Worm (Caenorhabditis elegans) whole organism, L4 larva: ENCODE results near the gene F33G12.7.

Experiments
- F26F4.8 ChIP-seq: fragments of 200-800 bp; sonication (Bioruptor generic); conservative IDR thresholded peaks from 2 replicates; pipeline ENCODE4 v1.3.6; 2022; ENCODE audit warnings: missing genetic modification characterization, missing compliant biosample characterization
- F37D6.2 ChIP-seq: sonication (generic microtip); optimal IDR thresholded peaks from 2 replicates; lab custom pipeline; 2016; ENCODE audit warnings: mild to moderate bottlenecking, missing genetic modification characterization, missing compliant biosample characterization
- F49E8.2 ChIP-seq: sonication (generic microtip); optimal IDR thresholded peaks from 2 replicates; lab custom pipeline; 2016; ENCODE audit warnings: missing compliant biosample characterization, mild to moderate bottlenecking, missing genetic modification characterization, borderline replicate concordance
- T20F7.1 ChIP-seq: fragments of 200-800 bp; sonication (Bioruptor generic); optimal IDR thresholded peaks from 2 replicates; lab custom pipeline; 2018; ENCODE audit warnings: mild to moderate bottlenecking, missing genetic modification characterization, missing compliant biosample characterization
- T26A8.4 ChIP-seq: fragments of 200-800 bp; sonication (Bioruptor generic); IDR thresholded peaks from 2 replicates; pipeline ENCODE4 v1.3.6; 2022; ENCODE audit warnings: missing genetic modification characterization, missing compliant biosample characterization
- Y5F2A.4 ChIP-seq: fragments of 200-800 bp; sonication (Bioruptor generic); optimal IDR thresholded peaks from 2 replicates; lab custom pipeline; 2018; ENCODE audit warnings: mild to moderate bottlenecking, missing genetic modification characterization, missing compliant biosample characterization
- ZK546.5 ChIP-seq, 2 experiments: sonication (generic microtip); optimal IDR thresholded peaks; 2 replicates each; lab custom pipeline; 2017; ENCODE audit warnings: missing biosample characterization in 2 of 2, missing genetic modification characterization in 2 of 2
- aha-1 ChIP-seq: fragments of 150-350 bp; peaks from one replicate; lab custom pipeline; 2014; ENCODE audit warnings: missing biosample characterization, missing genetic modification characterization
- ama-1 ChIP-seq: fragments of 150-350 bp; optimal IDR thresholded peaks from 2 replicates; lab custom pipeline; 2014; ENCODE audit warnings: inconsistent platforms, mixed read lengths
- ces-1 ChIP-seq: fragments of 150-350 bp; sonication (generic microtip); optimal IDR thresholded peaks from 4 replicates; lab custom pipeline; 2014; ENCODE audit warnings: missing biosample characterization, missing genetic modification reagents, missing genetic modification characterization
- ctbp-1 ChIP-seq: fragments of 200-800 bp; sonication (Bioruptor generic); IDR thresholded peaks from 2 replicates; pipeline ENCODE4 v1.3.6; 2022; ENCODE audit warnings: missing genetic modification reagents, missing genetic modification characterization, missing compliant biosample characterization
- dmd-6 ChIP-seq: fragments of 200-800 bp; sonication (Bioruptor generic); IDR thresholded peaks from 2 replicates; pipeline ENCODE4 v1.3.6; 2022; ENCODE audit warnings: missing genetic modification reagents, missing genetic modification characterization, missing compliant biosample characterization
- dmd-8 ChIP-seq: fragments of 200-800 bp; sonication (Bioruptor generic); IDR thresholded peaks from 2 replicates; pipeline ENCODE4 v1.3.6; 2022; ENCODE audit warnings: missing genetic modification characterization, missing compliant biosample characterization
- dmd-9 ChIP-seq: fragments of 200-800 bp; sonication (Bioruptor generic); IDR thresholded peaks from 2 replicates; pipeline ENCODE4 v1.3.6; 2022; ENCODE audit warnings: missing genetic modification reagents, missing genetic modification characterization, missing compliant biosample characterization
- dpl-1 ChIP-seq: fragments of 150-350 bp; optimal IDR thresholded peaks from 2 replicates; lab custom pipeline; 2014; ENCODE audit warnings: missing biosample characterization, missing genetic modification reagents, missing genetic modification characterization
- duxl-1 ChIP-seq: sonication (generic microtip); optimal IDR thresholded peaks from 2 replicates; lab custom pipeline; 2016; ENCODE audit warnings: mild to moderate bottlenecking, missing genetic modification characterization, moderate library complexity, missing compliant biosample characterization; ENCODE audit not compliant: poor library complexity
- egl-43 ChIP-seq: fragments of 200-800 bp; sonication (Bioruptor generic); IDR thresholded peaks from 2 replicates; pipeline ENCODE4 v1.3.6; 2022; ENCODE audit warnings: missing genetic modification reagents, missing genetic modification characterization, missing compliant biosample characterization
- fkh-10 ChIP-seq: fragments of 150-350 bp; optimal IDR thresholded peaks from 2 replicates; lab custom pipeline; 2014; ENCODE audit warnings: missing biosample characterization, missing genetic modification reagents, missing genetic modification characterization
- fos-1 ChIP-seq: fragments of 150-350 bp; optimal IDR thresholded peaks from 2 replicates; lab custom pipeline; 2014; ENCODE audit warnings: missing biosample characterization, missing genetic modification characterization
- hif-1 ChIP-seq, 2 experiments: sonication (generic microtip); optimal IDR thresholded peaks; 2 replicates each; lab custom pipeline; 2016 to 2017; ENCODE audit warnings: missing compliant biosample characterization in 2 of 2, missing genetic modification characterization in 2 of 2, missing genetic modification reagents in 2 of 2, missing genotype in 2 of 2, mild to moderate bottlenecking in 1 of 2
- hlh-11 ChIP-seq: fragments of 200-800 bp; sonication (Bioruptor generic); optimal IDR thresholded peaks from 2 replicates; lab custom pipeline; 2018; ENCODE audit warnings: mild to moderate bottlenecking, missing genetic modification characterization, missing compliant biosample characterization
- hlh-30 ChIP-seq: sonication (generic microtip); optimal IDR thresholded peaks from 2 replicates; lab custom pipeline; 2017; ENCODE audit warnings: antibody characterized with exemption, mild to moderate bottlenecking, missing genetic modification characterization, missing compliant biosample characterization; ENCODE audit not compliant: insufficient read depth
- jun-1 ChIP-seq: fragments of 150-350 bp; optimal IDR thresholded peaks from 2 replicates; lab custom pipeline; 2014; ENCODE audit warnings: missing biosample characterization, missing genetic modification reagents, missing genetic modification characterization
- lim-7 ChIP-seq: fragments of 200-800 bp; sonication (Bioruptor generic); IDR thresholded peaks from 2 replicates; pipeline ENCODE4 v1.3.6; 2022; ENCODE audit warnings: missing genetic modification characterization, missing compliant biosample characterization
- lin-15B ChIP-seq: fragments of 150-350 bp; sonication (generic microtip); optimal IDR thresholded peaks from 3 replicates; lab custom pipeline; 2014; ENCODE audit warnings: missing biosample characterization, missing genetic modification characterization
- lin-29 ChIP-seq: fragments of 200-800 bp; sonication (Bioruptor generic); IDR thresholded peaks from 2 replicates; pipeline ENCODE4 v1.3.6; 2022; ENCODE audit warnings: missing genetic modification reagents, missing genetic modification characterization, missing compliant biosample characterization
- lin-39 ChIP-seq: fragments of 150-350 bp; optimal IDR thresholded peaks from 2 replicates; lab custom pipeline; 2014; ENCODE audit warnings: missing biosample characterization, missing genetic modification reagents, missing genetic modification characterization
- lsy-2 ChIP-seq, 2 experiments: fragments of 150-350 bp in 1 of 2; sonication (generic microtip) in 1 of 2; optimal IDR thresholded peaks; 2 replicates each; lab custom pipeline; 2014 to 2017; ENCODE audit warnings: missing biosample characterization in 2 of 2, missing genetic modification characterization in 2 of 2
- madf-9 ChIP-seq: fragments of 200-800 bp; sonication (Bioruptor generic); conservative IDR thresholded peaks from 2 replicates; pipeline ENCODE4 v1.3.6; 2022; ENCODE audit warnings: missing genetic modification reagents, missing genetic modification characterization, missing compliant biosample characterization
- mep-1 ChIP-seq: fragments of 150-350 bp; sonication (generic microtip); optimal IDR thresholded peaks from 3 replicates; lab custom pipeline; 2014; ENCODE audit warnings: missing biosample characterization, missing genetic modification characterization
- mxl-3 ChIP-seq: fragments of 200-800 bp; sonication (Bioruptor generic); optimal IDR thresholded peaks from 2 replicates; lab custom pipeline; 2018; ENCODE audit warnings: mild to moderate bottlenecking, missing genetic modification characterization, missing compliant biosample characterization
- nhr-10 ChIP-seq: fragments of 150-350 bp; optimal IDR thresholded peaks from 2 replicates; lab custom pipeline; 2014; ENCODE audit warnings: missing biosample characterization, missing genetic modification characterization
- nhr-102 ChIP-seq: sonication (generic microtip); optimal IDR thresholded peaks from 2 replicates; lab custom pipeline; 2016; ENCODE audit warnings: mild to moderate bottlenecking, missing genetic modification characterization, moderate library complexity, missing compliant biosample characterization
- nhr-111 ChIP-seq: fragments of 200-800 bp; sonication (Bioruptor generic); optimal IDR thresholded peaks from 2 replicates; lab custom pipeline; 2018; ENCODE audit warnings: mild to moderate bottlenecking, missing genetic modification characterization, missing compliant biosample characterization
- nhr-28 ChIP-seq: fragments of 150-350 bp; optimal IDR thresholded peaks from 2 replicates; lab custom pipeline; 2014; ENCODE audit warnings: missing biosample characterization, missing genetic modification characterization
- nhr-41 ChIP-seq: fragments of 200-800 bp; sonication (Bioruptor generic); IDR thresholded peaks from 2 replicates; pipeline ENCODE4 v1.3.6; 2022; ENCODE audit warnings: missing genetic modification reagents, missing genetic modification characterization, missing compliant biosample characterization
- nhr-6 ChIP-seq: fragments of 150-350 bp; optimal IDR thresholded peaks from 2 replicates; lab custom pipeline; 2014; ENCODE audit warnings: missing biosample characterization, missing genetic modification characterization
- pha-4 ChIP-seq, 2 experiments: fragments of 150-350 bp in 1 of 2; fragments of 200-800 bp in 1 of 2; sonication (Bioruptor generic) in 1 of 2; IDR thresholded peaks in 1 of 2; optimal IDR thresholded peaks in 1 of 2; 2 replicates each; pipeline versions ENCODE4 v1.3.6 to Lab custom; 2014 to 2022; ENCODE audit warnings: missing genetic modification characterization in 2 of 2, missing genetic modification reagents in 2 of 2, missing biosample characterization in 1 of 2, missing compliant biosample characterization in 1 of 2
- php-3 ChIP-seq: fragments of 200-800 bp; sonication (Bioruptor generic); IDR thresholded peaks from 2 replicates; pipeline ENCODE4 v1.3.6; 2022; ENCODE audit warnings: missing genetic modification reagents, missing genetic modification characterization, missing compliant biosample characterization
- rbr-2 ChIP-seq: sonication (generic microtip); optimal IDR thresholded peaks from 2 replicates; lab custom pipeline; 2016; ENCODE audit warnings: missing genotype, missing genetic modification characterization, missing compliant biosample characterization
- set-16 ChIP-seq: fragments of 200-800 bp; sonication (Bioruptor generic); IDR thresholded peaks from 2 replicates; pipeline ENCODE4 v1.3.6; 2022; ENCODE audit warnings: missing genetic modification reagents, missing genetic modification characterization, missing compliant biosample characterization
- skn-1 ChIP-seq: fragments of 150-350 bp; optimal IDR thresholded peaks from 2 replicates; lab custom pipeline; 2014; ENCODE audit warnings: missing biosample characterization, missing genetic modification characterization
- snpc-1.2 ChIP-seq: fragments of 200-800 bp; sonication (Bioruptor generic); IDR thresholded peaks from 2 replicates; pipeline ENCODE4 v1.3.6; 2022; ENCODE audit warnings: missing genetic modification reagents, missing genetic modification characterization, missing compliant biosample characterization
- spr-1 ChIP-seq: sonication (generic microtip); optimal IDR thresholded peaks from 2 replicates; lab custom pipeline; 2016; ENCODE audit warnings: mild to moderate bottlenecking, missing genetic modification characterization, missing compliant biosample characterization
- spr-3 ChIP-seq: fragments of 200-800 bp; sonication (Bioruptor generic); optimal IDR thresholded peaks from 2 replicates; lab custom pipeline; 2018; ENCODE audit warnings: mild to moderate bottlenecking, missing genetic modification characterization, missing compliant biosample characterization
- unc-130 ChIP-seq: sonication (generic microtip); optimal IDR thresholded peaks from 2 replicates; lab custom pipeline; 2016; ENCODE audit warnings: missing genetic modification reagents, missing genetic modification characterization, missing compliant biosample characterization
- unc-39 ChIP-seq: sonication (generic microtip); optimal IDR thresholded peaks from 2 replicates; lab custom pipeline; 2017; ENCODE audit warnings: missing biosample characterization, missing genetic modification characterization
- zfp-3 ChIP-seq: fragments of 200-800 bp; sonication (Bioruptor generic); conservative IDR thresholded peaks from 2 replicates; pipeline ENCODE4 v1.3.6; 2022; ENCODE audit warnings: missing genetic modification reagents, missing genetic modification characterization, missing compliant biosample characterization
- zip-2 ChIP-seq: fragments of 150-350 bp; optimal IDR thresholded peaks from 2 replicates; lab custom pipeline; 2014; ENCODE audit warnings: missing biosample characterization, missing genetic modification characterization
- ztf-11 ChIP-seq: fragments of 150-350 bp; optimal IDR thresholded peaks from 2 replicates; lab custom pipeline; 2014; ENCODE audit warnings: missing biosample characterization, missing genetic modification characterization

Gene F33G12.7

DNA sequence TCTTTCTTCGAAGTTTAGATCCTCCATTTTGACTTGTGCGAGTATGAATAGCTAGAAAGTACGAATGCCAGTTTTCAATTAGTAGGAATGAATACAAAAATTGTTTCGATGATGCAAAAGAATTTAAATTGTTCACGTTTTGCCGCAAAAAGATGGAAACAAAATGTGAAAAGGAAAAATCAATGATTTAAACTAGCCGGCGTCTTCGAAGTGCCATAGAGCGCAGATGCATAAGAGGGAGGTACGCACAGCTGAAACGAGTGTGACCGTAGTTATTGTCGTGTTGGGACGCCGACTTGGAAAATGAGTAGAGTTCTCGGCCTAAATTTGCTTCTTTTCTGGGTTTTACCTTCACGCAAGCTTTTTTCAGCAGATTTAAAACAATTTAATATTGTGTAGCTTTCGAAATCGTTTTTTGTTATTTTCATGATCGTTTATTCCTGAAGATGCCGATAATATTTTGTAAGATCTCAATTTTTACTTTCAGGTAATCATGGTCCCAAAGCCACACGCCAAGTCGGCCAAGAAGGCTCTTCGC, 14.7 kb upstream of the F33G12.7 start, which contains the start of the genes ify-1 and rpl-22 (continued):
- TF ChIP-seq F37D6.2 (tag; lab: Kevin White, UChicago), result peak; percentile 56
- peak; percentile 36 for TF ChIP-seq nhr-10 (tag; lab: Kevin White, UChicago)
- peak; percentile 57 for TF ChIP-seq zip-2
- peak in 1 of 2 experiments; percentile 16 for TF ChIP-seq ZK546.5 (tag; optimal IDR thresholded peaks at IDR 0.05; lab: Kevin White, UChicago)
- TF ChIP-seq rbr-2 (tag; lab: Kevin White, UChicago), result peak; percentile 87
- no peak for TF ChIP-seq Y5F2A.4 (GFP tag; lab: Kevin White, UChicago)
- TF ChIP-seq spr-3 (GFP tag; lab: Kevin White, UChicago), result peak; percentile 24
- peak; percentile 81 for TF ChIP-seq unc-130 (GFP tag; lab: Kevin White, UChicago)
- no peak for TF ChIP-seq ces-1 (GFP tag; lab: Kevin White, UChicago)
- peak; percentile 49 for TF ChIP-seq dmd-6 (GFP tag; lab: Robert Waterston, UW)
- peak; percentile 50; the same call in 1 of the 2 replicates for TF ChIP-seq zfp-3 (GFP tag; lab: Robert Waterston, UW)
- TF ChIP-seq skn-1, result no peak
- peak; percentile 86 for TF ChIP-seq T26A8.4 (GFP tag; lab: Robert Waterston, UW)
- TF ChIP-seq lin-29, result no peak
- TF ChIP-seq F26F4.8 (GFP tag; lab: Robert Waterston, UW), result no peak
- TF ChIP-seq snpc-1.2, result peak; percentile 66; the same call in 1 of the 2 replicates
- TF ChIP-seq nhr-111, result no peak
- TF ChIP-seq dmd-8 (GFP tag; lab: Robert Waterston, UW), result peak; percentile 20; the same call in 1 of the 2 replicates
- peak; percentile 91 for TF ChIP-seq fkh-10 (GFP tag; lab: Kevin White, UChicago)
- no peak for TF ChIP-seq unc-39 (tag; lab: Kevin White, UChicago)
- TF ChIP-seq F49E8.2 (tag; lab: Kevin White, UChicago), result peak; percentile 61
- peak; percentile 72 for TF ChIP-seq ctbp-1
- TF ChIP-seq nhr-41 (GFP tag; lab: Robert Waterston, UW), result no peak
- TF ChIP-seq aha-1 (tag; lab: Kevin White, UChicago), result peak; percentile 91
- 0 out of 2 replicates have a peak, but pooled peaks have one; percentile 35 for TF ChIP-seq dmd-9 (GFP tag; lab: Robert Waterston, UW)
- TF ChIP-seq lin-39 (tag; lab: Kevin White, UChicago), result no peak
- no peak for TF ChIP-seq lim-7
- peak; percentile 87 for TF ChIP-seq lin-15B (tag; lab: Kevin White, UChicago)
- TF ChIP-seq jun-1 (tag; lab: Kevin White, UChicago), result peak; percentile 69
- peak; percentile 82 for TF ChIP-seq spr-1 (tag; lab: Kevin White, UChicago)
- TF ChIP-seq pha-4 (GFP tag; IDR thresholded peaks at IDR 0.05; lab: Robert Waterston, UW), result peak; percentile 63; the same call in 1 of the 2 replicates
- peak; percentile 97 for TF ChIP-seq pha-4 (tag; optimal IDR thresholded peaks at IDR 0.05; lab: Kevin White, UChicago)
- 0 out of 2 replicates have a peak, but pooled peaks have one; percentile 42 for TF ChIP-seq egl-43
- peak; percentile 95 for TF ChIP-seq nhr-6 (tag; lab: Kevin White, UChicago)
- peak; percentile 80 for TF ChIP-seq nhr-28 (tag; lab: Kevin White, UChicago)
- TF ChIP-seq fos-1, result no peak
- peak; percentile 96 for TF ChIP-seq mep-1
- TF ChIP-seq ama-1 (lab: Kevin White, UChicago), result peak; percentile 75
- TF ChIP-seq mxl-3, result peak; percentile 61
- peak; percentile 89 for TF ChIP-seq hlh-11 (tag; lab: Kevin White, UChicago)
- peak; percentile 94 for TF ChIP-seq hlh-30 (tag; lab: Kevin White, UChicago)
- TF ChIP-seq set-16 (GFP tag; lab: Robert Waterston, UW), result no peak; the same call in 1 of the 2 replicates
- peak; percentile 97 to 99 for TF ChIP-seq lsy-2 (tag; optimal IDR thresholded peaks at IDR 0.05; lab: Kevin White, UChicago)
- TF ChIP-seq T20F7.1 (GFP tag; lab: Kevin White, UChicago), result peak; percentile 84
- peak; percentile 88 for TF ChIP-seq duxl-1
- TF ChIP-seq nhr-102, result peak; percentile 82
- TF ChIP-seq dpl-1, result peak; percentile 94
- TF ChIP-seq ztf-11 (tag; lab: Kevin White, UChicago), result no peak
- peak; percentile 7 to 83 for TF ChIP-seq hif-1 (tag; optimal IDR thresholded peaks at IDR 0.05; lab: Kevin White, UChicago)
- 0 out of 2 replicates have a peak, but pooled peaks have one; percentile 21 for TF ChIP-seq madf-9 (GFP tag; lab: Robert Waterston, UW)
- 0 out of 2 replicates have a peak, but pooled peaks have one; percentile 34 for TF ChIP-seq php-3 (GFP tag; lab: Robert Waterston, UW)
